Fruit fly (Drosophila melanogaster) whole organism, embryonic: Measurements from ENCODE around the gene Roc1b.
A peak's percentile ranks its signal among the peaks of the same experiment; 100 is the strongest.

Experiments used
- ATbp ChIP-seq: fragments of 200-800 bp; sonication (Bioruptor generic); optimal IDR thresholded peaks from 2 replicates; lab custom pipeline; 2017; ENCODE audit warnings: missing biosample characterization, mild to moderate bottlenecking, missing genetic modification characterization, missing genetic modification reagents
- Abd-B ChIP-seq: fragments of 200-800 bp; sonication (Bioruptor generic); optimal IDR thresholded peaks from 2 replicates; lab custom pipeline; 2018; ENCODE audit warnings: missing biosample characterization, mild to moderate bottlenecking, missing genetic modification characterization, moderate library complexity
- Ada2b ChIP-seq: fragments of 200-800 bp; sonication (Bioruptor generic); IDR thresholded peaks from 2 replicates; pipeline ENCODE4 v1.3.6; 2022; ENCODE audit warnings: missing biosample characterization, missing genetic modification characterization
- Asciz ChIP-seq: fragments of 200-800 bp; sonication (Bioruptor generic); optimal IDR thresholded peaks from 2 replicates; lab custom pipeline; 2017; ENCODE audit warnings: missing biosample characterization, mild to moderate bottlenecking, missing genetic modification characterization, missing genetic modification reagents
- CG10543 ChIP-seq: fragments of 200-800 bp; sonication (Bioruptor generic); optimal IDR thresholded peaks from 3 replicates; lab custom pipeline; 2017; ENCODE audit warnings: missing biosample characterization, mild to moderate bottlenecking, missing genetic modification characterization, moderate library complexity
- CG10979 ChIP-seq: fragments of 200-800 bp; sonication (Bioruptor generic); optimal IDR thresholded peaks from 2 replicates; lab custom pipeline; 2018; ENCODE audit warnings: missing biosample characterization, mild to moderate bottlenecking, missing genetic modification characterization, moderate library complexity
- CG11696 ChIP-seq: fragments of 200-800 bp; sonication (Bioruptor generic); IDR thresholded peaks from 2 replicates; pipeline ENCODE4 v1.3.6; 2022; ENCODE audit warnings: missing biosample characterization, missing genetic modification characterization
- CG12942 ChIP-seq: fragments of 200-800 bp; sonication (Bioruptor generic); optimal IDR thresholded peaks from 3 replicates; lab custom pipeline; 2016; ENCODE audit warnings: missing biosample characterization, missing genetic modification characterization
- CG13894 ChIP-seq: fragments of 200-800 bp; sonication (Bioruptor generic); optimal IDR thresholded peaks from 3 replicates; lab custom pipeline; 2018; ENCODE audit warnings: missing biosample characterization, mild to moderate bottlenecking, missing genetic modification characterization, moderate library complexity
- CG14860 ChIP-seq: fragments of 200-800 bp; sonication (Bioruptor generic); IDR thresholded peaks from 3 replicates; pipeline ENCODE4 v1.3.6; 2022; ENCODE audit warnings: missing biosample characterization, missing genetic modification characterization; ENCODE audit not compliant: partially characterized antibody
- CG15514 ChIP-seq: fragments of 200-800 bp; sonication (Bioruptor generic); optimal IDR thresholded peaks from 3 replicates; lab custom pipeline; 2017; ENCODE audit warnings: missing biosample characterization, missing genetic modification characterization, mild to moderate bottlenecking, moderate library complexity, missing genetic modification reagents
- CG1602 ChIP-seq: fragments of 200-800 bp; sonication (Bioruptor generic); optimal IDR thresholded peaks from 3 replicates; lab custom pipeline; 2016; ENCODE audit warnings: missing biosample characterization, missing genetic modification characterization
- CG1647 ChIP-seq: fragments of 200-800 bp; sonication (Bioruptor generic); optimal IDR thresholded peaks from 3 replicates; lab custom pipeline; 2016; ENCODE audit warnings: missing biosample characterization, missing genetic modification characterization
- CG16779 ChIP-seq: fragments of 200-800 bp; sonication (Bioruptor generic); IDR thresholded peaks from 2 replicates; pipeline ENCODE4 v1.3.6; 2022; ENCODE audit warnings: missing biosample characterization, missing genetic modification characterization
- CG16813 ChIP-seq: fragments of 200-800 bp; sonication (Bioruptor generic); IDR thresholded peaks from 3 replicates; pipeline ENCODE4 v1.3.6; 2022; ENCODE audit warnings: missing biosample characterization, missing genetic modification characterization; ENCODE audit not compliant: partially characterized antibody
- CG31441 ChIP-seq: fragments of 200-800 bp; sonication (Bioruptor generic); IDR thresholded peaks from 2 replicates; pipeline ENCODE4 v1.3.6; 2022; ENCODE audit warnings: missing biosample characterization, missing genetic modification characterization
- CG32767 ChIP-seq: fragments of 200-800 bp; sonication (Bioruptor generic); IDR thresholded peaks from 2 replicates; pipeline ENCODE4 v1.3.6; 2022; ENCODE audit warnings: missing biosample characterization, missing genetic modification characterization
- CG8281 ChIP-seq: fragments of 200-800 bp; sonication (Bioruptor generic); optimal IDR thresholded peaks from 2 replicates; lab custom pipeline; 2018; ENCODE audit warnings: missing biosample characterization, mild to moderate bottlenecking, missing genetic modification characterization, moderate library complexity
- Dfd ChIP-seq, 2 experiments: fragments of >200 bp; optimal IDR thresholded peaks; 2 replicates each; lab custom pipeline; 2017; ENCODE audit warnings: missing biosample characterization in 2 of 2, missing genetic modification characterization in 2 of 2
- Doc3 ChIP-seq: fragments of 200-800 bp; sonication (Bioruptor generic); IDR thresholded peaks from 3 replicates; pipeline ENCODE4 v1.3.6; 2022; ENCODE audit warnings: missing biosample characterization, missing genetic modification characterization; ENCODE audit not compliant: partially characterized antibody
- E2f1 ChIP-seq: fragments of 200-800 bp; sonication (Bioruptor generic); IDR thresholded peaks from 2 replicates; pipeline ENCODE4 v1.3.6; 2022; ENCODE audit warnings: missing biosample characterization, missing genetic modification characterization
- ERR ChIP-seq: fragments of 200-800 bp; sonication (Bioruptor generic); optimal IDR thresholded peaks from 2 replicates; lab custom pipeline; 2016; ENCODE audit warnings: missing biosample characterization, missing genetic modification characterization
- Eip74EF ChIP-seq, 2 experiments: fragments of 200-800 bp in 1 of 2; fragments of >200 bp in 1 of 2; sonication (Bioruptor generic) in 1 of 2; optimal IDR thresholded peaks; 2 replicates each; lab custom pipeline; 2017 to 2019; ENCODE audit warnings: missing biosample characterization in 2 of 2, missing genetic modification characterization in 2 of 2, mild to moderate bottlenecking in 1 of 2, moderate library complexity in 1 of 2
- Fer3 ChIP-seq: fragments of 200-800 bp; sonication (Bioruptor generic); optimal IDR thresholded peaks from 2 replicates; lab custom pipeline; 2018; ENCODE audit warnings: missing biosample characterization, mild to moderate bottlenecking, missing genetic modification characterization, moderate library complexity
- Gug ChIP-seq: fragments of 200-800 bp; sonication (Bioruptor generic); IDR thresholded peaks from 4 replicates; pipeline ENCODE4 v1.3.6; 2022; ENCODE audit warnings: missing biosample characterization, missing genetic modification characterization
- Hr39 ChIP-seq: fragments of >200 bp; optimal IDR thresholded peaks from 2 replicates; lab custom pipeline; 2017
- Mad ChIP-seq: fragments of 200-800 bp; sonication (Bioruptor generic); optimal IDR thresholded peaks from 2 replicates; lab custom pipeline; 2016; ENCODE audit warnings: missing biosample characterization, missing genetic modification characterization
- Mes4 ChIP-seq: fragments of 200-800 bp; sonication (Bioruptor generic); optimal IDR thresholded peaks from 2 replicates; lab custom pipeline; 2016; ENCODE audit warnings: missing biosample characterization, missing genetic modification characterization
- Mrtf ChIP-seq: fragments of 200-800 bp; sonication (Bioruptor generic); IDR thresholded peaks from 3 replicates; pipeline ENCODE4 v1.3.6; 2022; ENCODE audit warnings: missing biosample characterization, missing genetic modification characterization
- Nf-YC ChIP-seq: fragments of 200-800 bp; optimal IDR thresholded peaks from 3 replicates; lab custom pipeline; 2019; ENCODE audit warnings: missing biosample characterization, mild to moderate bottlenecking, missing genetic modification characterization, moderate library complexity
- Oaz ChIP-seq: fragments of 200-800 bp; sonication (Bioruptor generic); IDR thresholded peaks from 2 replicates; pipeline ENCODE4 v1.3.6; 2022; ENCODE audit warnings: missing biosample characterization, missing genetic modification characterization
- abd-A ChIP-seq: fragments of 200-800 bp; sonication (Bioruptor generic); optimal IDR thresholded peaks from 3 replicates; lab custom pipeline; 2019; ENCODE audit warnings: missing biosample characterization, mild to moderate bottlenecking, missing genetic modification characterization, moderate library complexity
- chn ChIP-seq: fragments of 200-800 bp; sonication (Bioruptor generic); optimal IDR thresholded peaks from 2 replicates; lab custom pipeline; 2016; ENCODE audit warnings: missing biosample characterization, missing genetic modification characterization
- dpn ChIP-seq, 2 experiments: fragments of 200-800 bp; sonication (Bioruptor generic); optimal IDR thresholded peaks; 3 replicates each; lab custom pipeline; 2016; ENCODE audit warnings: missing biosample characterization in 2 of 2, missing genetic modification characterization in 2 of 2
- fd102C ChIP-seq: fragments of 200-800 bp; sonication (Bioruptor generic); optimal IDR thresholded peaks from 2 replicates; lab custom pipeline; 2018; ENCODE audit warnings: missing biosample characterization, mild to moderate bottlenecking, missing genetic modification characterization, moderate library complexity
- gsb-n ChIP-seq: fragments of 200-800 bp; sonication (Bioruptor generic); optimal IDR thresholded peaks from 3 replicates; lab custom pipeline; 2018; ENCODE audit warnings: missing biosample characterization, mild to moderate bottlenecking, missing genetic modification characterization
- h ChIP-seq: fragments of >200 bp; optimal IDR thresholded peaks from 2 replicates; lab custom pipeline; 2017
- hb ChIP-seq: fragments of 200-800 bp; sonication (Bioruptor generic); IDR thresholded peaks from 3 replicates; pipeline ENCODE4 v1.3.6; 2022; ENCODE audit warnings: missing biosample characterization, missing genetic modification characterization; ENCODE audit not compliant: partially characterized antibody
- ind ChIP-seq: fragments of 200-800 bp; sonication (Bioruptor generic); optimal IDR thresholded peaks from 3 replicates; lab custom pipeline; 2016; ENCODE audit warnings: missing biosample characterization, missing genetic modification characterization
- lbe ChIP-seq: fragments of 200-800 bp; sonication (Bioruptor generic); optimal IDR thresholded peaks from 2 replicates; lab custom pipeline; 2016; ENCODE audit warnings: missing biosample characterization, mild to moderate bottlenecking, missing genetic modification characterization
- pnt ChIP-seq: fragments of 200-800 bp; sonication (Bioruptor generic); optimal IDR thresholded peaks from 3 replicates; lab custom pipeline; 2016; ENCODE audit warnings: missing biosample characterization, missing genetic modification characterization
- pros ChIP-seq: fragments of 200-800 bp; sonication (Bioruptor generic); optimal IDR thresholded peaks from 3 replicates; lab custom pipeline; 2019; ENCODE audit warnings: missing biosample characterization, mild to moderate bottlenecking, missing genetic modification characterization, moderate library complexity
- row ChIP-seq: fragments of 200-800 bp; sonication (Bioruptor generic); IDR thresholded peaks from 3 replicates; pipeline ENCODE4 v1.3.6; 2022; ENCODE audit warnings: missing biosample characterization, missing genetic modification characterization
- salm ChIP-seq: fragments of 200-800 bp; sonication (Bioruptor generic); optimal IDR thresholded peaks from 2 replicates; lab custom pipeline; 2018; ENCODE audit warnings: missing biosample characterization, mild to moderate bottlenecking, missing genetic modification characterization
- slou ChIP-seq: fragments of 200-800 bp; sonication (Bioruptor generic); optimal IDR thresholded peaks from 3 replicates; lab custom pipeline; 2016; ENCODE audit warnings: missing biosample characterization, missing genetic modification characterization
- stwl ChIP-seq: fragments of 200-800 bp; sonication (Bioruptor generic); optimal IDR thresholded peaks from 3 replicates; lab custom pipeline; 2018; ENCODE audit warnings: missing biosample characterization, mild to moderate bottlenecking, missing genetic modification characterization, moderate library complexity
- sug ChIP-seq: fragments of 200-800 bp; optimal IDR thresholded peaks from 2 replicates; lab custom pipeline; 2019; ENCODE audit warnings: missing biosample characterization, mild to moderate bottlenecking, missing genetic modification characterization, moderate library complexity
- toy ChIP-seq: fragments of 200-800 bp; sonication (Bioruptor generic); IDR thresholded peaks from 2 replicates; pipeline ENCODE4 v1.3.6; 2022; ENCODE audit warnings: missing biosample characterization, missing genetic modification characterization

Gene Roc1b

dm6 chr3L:377222-378071, 19.7 kb downstream of the Roc1b start (continued):
- TF ChIP-seq Eip74EF (GFP tag; optimal IDR thresholded peaks at IDR 0.05; lab: Kevin White, UChicago) (peak in 1 of 2 experiments; percentile 91), CG12942 (GFP tag; lab: Kevin White, UChicago) (peak; percentile 69), Nf-YC (tag; lab: Kevin White, UChicago) (no peak), CG31441 (GFP tag; lab: Robert Waterston, UW) (peak; percentile 97), toy (GFP tag; lab: Robert Waterston, UW) (peak; percentile 58; the same call in 1 of the 2 replicates), CG8281 (peak; percentile 73), Mes4 (GFP tag; lab: Kevin White, UChicago) (no peak), CG16813 (no peak), Ada2b (peak; percentile 81), slou (GFP tag; lab: Kevin White, UChicago) (peak; percentile 44), salm (tag; lab: Kevin White, UChicago) (peak; percentile 86), E2f1 (GFP tag; lab: Robert Waterston, UW) (peak; percentile 56; the same call in 1 of the 2 replicates), CG11696 (peak; percentile 50; the same call in 1 of the 2 replicates), Oaz (GFP tag; lab: Robert Waterston, UW) (no peak; the same call in 1 of the 2 replicates), row (GFP tag; lab: Robert Waterston, UW) (peak; percentile 73; the same call in 2 of the 3 replicates), Doc3 (no peak), CG1602 (GFP tag; lab: Kevin White, UChicago) (peak; percentile 76), CG1647 (GFP tag; lab: Kevin White, UChicago) (no peak), lbe (peak; percentile 50), fd102C (GFP tag; lab: Kevin White, UChicago) (peak; percentile 30), hb (GFP tag; lab: Robert Waterston, UW) (no peak), Mrtf (peak; percentile 38; the same call in 1 of the 3 replicates), ERR (GFP tag; lab: Kevin White, UChicago) (no peak), sug (tag; lab: Kevin White, UChicago) (peak; percentile 89), Fer3 (tag; lab: Kevin White, UChicago) (peak; percentile 87), CG10979 (peak; percentile 94), CG13894 (tag; lab: Kevin White, UChicago) (peak; percentile 90), abd-A (tag; lab: Kevin White, UChicago) (no peak), CG10543 (peak; percentile 92), CG32767 (GFP tag; lab: Robert Waterston, UW) (peak; percentile 72), CG16779 (GFP tag; lab: Robert Waterston, UW) (no peak), stwl (tag; lab: Kevin White, UChicago) (no peak), dpn (GFP tag; optimal IDR thresholded peaks at IDR 0.05; lab: Kevin White, UChicago) (peak in 1 of 2 experiments; percentile 70), gsb-n (tag; lab: Kevin White, UChicago) (peak; percentile 86), Mad (GFP tag; lab: Kevin White, UChicago) (peak; percentile 8), h (lab: Kevin White, UChicago) (no peak), Hr39 (lab: Kevin White, UChicago) (no peak), CG15514 (GFP tag; lab: Kevin White, UChicago) (peak; percentile 79), chn (GFP tag; lab: Kevin White, UChicago) (no peak), ATbp (GFP tag; lab: Kevin White, UChicago) (peak; percentile 90), pros (GFP tag; lab: Kevin White, UChicago) (peak; percentile 43), pnt (no peak), ind (GFP tag; lab: Kevin White, UChicago) (peak; percentile 79), Gug (GFP tag; lab: Robert Waterston, UW) (peak; percentile 43; the same call in 1 of the 4 replicates), Asciz (GFP tag; lab: Kevin White, UChicago) (peak; percentile 83), CG14860 (GFP tag; lab: Robert Waterston, UW) (0 out of 3 replicates have a peak, but pooled peaks have one; percentile 3), Abd-B (GFP tag; lab: Kevin White, UChicago) (peak; percentile 65), Dfd (GFP tag; optimal IDR thresholded peaks at IDR 0.05; lab: Kevin White, UChicago) (no peak)
